Fruit fly (Drosophila melanogaster) whole organism, prepupa: Measurements from ENCODE around the gene CG34135.

Experiments used
- CG15336 ChIP-seq: fragments of 200-800 bp; sonication (Bioruptor generic); IDR thresholded peaks from 2 replicates; pipeline ENCODE4 v1.3.6; 2022; ENCODE audit warnings: missing biosample characterization, missing genetic modification characterization
- CG31627 ChIP-seq: fragments of 200-800 bp; sonication (Bioruptor generic); optimal IDR thresholded peaks from 3 replicates; lab custom pipeline; 2016; ENCODE audit warnings: missing biosample characterization, missing genetic modification characterization
- CG32006 ChIP-seq: fragments of 200-800 bp; sonication (Bioruptor generic); optimal IDR thresholded peaks from 3 replicates; lab custom pipeline; 2017; ENCODE audit warnings: missing biosample characterization, mild to moderate bottlenecking, missing genetic modification characterization
- CG4318 ChIP-seq: fragments of 200-800 bp; sonication (Bioruptor generic); optimal IDR thresholded peaks from 3 replicates; lab custom pipeline; 2017; ENCODE audit warnings: missing biosample characterization, mild to moderate bottlenecking, missing genetic modification characterization
- CG6276 ChIP-seq: fragments of 200-800 bp; sonication (Bioruptor generic); optimal IDR thresholded peaks from 2 replicates; lab custom pipeline; 2017; ENCODE audit warnings: missing biosample characterization, mild to moderate bottlenecking, missing genetic modification characterization
- CG8319 ChIP-seq: fragments of 200-800 bp; sonication (Bioruptor generic); optimal IDR thresholded peaks from 3 replicates; lab custom pipeline; 2016; ENCODE audit warnings: missing biosample characterization, missing genetic modification characterization
- Eip78C ChIP-seq: fragments of 200-800 bp; sonication (Bioruptor generic); peaks from one replicate; lab custom pipeline; 2016; ENCODE audit warnings: missing biosample characterization, missing genetic modification characterization
- Eip93F ChIP-seq: fragments of 200-800 bp; sonication (Bioruptor generic); optimal IDR thresholded peaks from 2 replicates; lab custom pipeline; 2016; ENCODE audit warnings: missing biosample characterization, mild to moderate bottlenecking, missing genetic modification characterization
- Gug ChIP-seq: fragments of 200-800 bp; sonication (Bioruptor generic); IDR thresholded peaks from 2 replicates; pipeline ENCODE4 v1.3.6; 2022; ENCODE audit warnings: missing biosample characterization, missing genetic modification characterization
- Hr38 ChIP-seq: sonication (Bioruptor generic); optimal IDR thresholded peaks from 2 replicates; lab custom pipeline; 2016; ENCODE audit warnings: missing biosample characterization, missing genetic modification characterization
- OdsH ChIP-seq: fragments of 200-800 bp; sonication (Bioruptor generic); optimal IDR thresholded peaks from 3 replicates; lab custom pipeline; 2016; ENCODE audit warnings: missing biosample characterization, missing genetic modification characterization
- Sox102F ChIP-seq: fragments of 200-800 bp; sonication (Bioruptor generic); optimal IDR thresholded peaks from 2 replicates; lab custom pipeline; 2016; ENCODE audit warnings: missing biosample characterization, mild to moderate bottlenecking, missing genetic modification characterization
- ss ChIP-seq, 2 experiments: fragments of 200-800 bp; sonication (Bioruptor generic); optimal IDR thresholded peaks; 2 replicates in 1 of 2; 3 replicates in 1 of 2; lab custom pipeline; 2017 to 2018; ENCODE audit warnings: mild to moderate bottlenecking in 2 of 2, missing biosample characterization in 2 of 2, missing genetic modification characterization in 2 of 2, moderate library complexity in 1 of 2

DNA sequence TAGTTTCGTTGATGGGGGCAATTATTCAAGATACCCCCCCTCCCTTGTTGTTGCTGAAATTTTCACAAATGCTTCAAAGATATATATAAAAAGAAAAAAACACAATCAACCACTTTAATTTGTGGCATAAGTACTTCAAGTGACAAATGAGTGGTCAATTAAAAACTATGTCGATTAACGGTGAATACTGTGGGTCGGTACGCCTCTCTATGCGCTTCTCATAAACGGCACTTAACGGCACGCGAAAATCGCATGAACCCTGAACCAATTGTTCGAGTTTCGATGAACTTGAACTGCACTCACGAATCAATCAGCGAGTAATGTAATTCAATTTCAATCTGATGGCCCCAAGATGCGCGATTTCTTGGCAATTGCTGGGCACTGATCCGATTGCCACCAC, 27.9 kb downstream of the CG34135 start:
- no peak for TF ChIP-seq Eip93F (GFP tag; lab: Kevin White, UChicago)
- no peak for TF ChIP-seq CG31627 (GFP tag; lab: Kevin White, UChicago)
- TF ChIP-seq ss (GFP tag; optimal IDR thresholded peaks at IDR 0.05; lab: Kevin White, UChicago): no peak
- no peak for TF ChIP-seq OdsH (GFP tag; lab: Kevin White, UChicago)
- no peak for TF ChIP-seq Hr38 (GFP tag; lab: Kevin White, UChicago)
- TF ChIP-seq Gug: no peak
- no peak for TF ChIP-seq CG6276 (GFP tag; lab: Kevin White, UChicago)
- no peak for TF ChIP-seq CG8319 (GFP tag; lab: Kevin White, UChicago)
- no peak for TF ChIP-seq Sox102F (GFP tag; lab: Kevin White, UChicago)
- TF ChIP-seq Eip78C (GFP tag; lab: Kevin White, UChicago): no peak
- TF ChIP-seq CG32006 (GFP tag; lab: Kevin White, UChicago): no peak
- no peak for TF ChIP-seq CG15336 (GFP tag; lab: Robert Waterston, UW)
- no peak for TF ChIP-seq CG4318 (GFP tag; lab: Kevin White, UChicago)
